Worm (Caenorhabditis elegans) whole organism, L2 larva: ENCODE results near the gene cpt-1.

Experiments
- C34F6.9 ChIP-seq: fragments of 150-350 bp; optimal IDR thresholded peaks from 2 replicates; lab custom pipeline; 2014; ENCODE audit warnings: missing biosample characterization, missing genetic modification characterization
- F13H6.1 ChIP-seq: sonication (generic microtip); optimal IDR thresholded peaks from 2 replicates; lab custom pipeline; 2016; ENCODE audit warnings: missing genetic modification characterization, missing compliant biosample characterization
- R02D3.7 ChIP-seq: fragments of 150-350 bp; optimal IDR thresholded peaks from 2 replicates; lab custom pipeline; 2014; ENCODE audit warnings: missing biosample characterization, missing genetic modification characterization
- ZK546.5 ChIP-seq: sonication (generic microtip); optimal IDR thresholded peaks from 2 replicates; lab custom pipeline; 2017; ENCODE audit warnings: missing biosample characterization, missing genetic modification characterization
- aly-2 ChIP-seq: fragments of 150-350 bp; optimal IDR thresholded peaks from 2 replicates; lab custom pipeline; 2014; ENCODE audit warnings: missing biosample characterization, missing genetic modification characterization
- blmp-1 ChIP-seq: sonication (generic microtip); optimal IDR thresholded peaks from 2 replicates; lab custom pipeline; 2017; ENCODE audit warnings: missing genetic modification characterization, mild to moderate bottlenecking, missing compliant biosample characterization, antibody characterized with exemption, moderate library complexity; ENCODE audit not compliant: insufficient read depth
- ceh-16 ChIP-seq: fragments of 150-350 bp; optimal IDR thresholded peaks from 2 replicates; lab custom pipeline; 2014; ENCODE audit warnings: missing biosample characterization, missing genetic modification characterization
- ceh-82 ChIP-seq: fragments of 150-350 bp; optimal IDR thresholded peaks from 2 replicates; lab custom pipeline; 2014; ENCODE audit warnings: missing biosample characterization, missing genetic modification characterization
- crh-2 ChIP-seq: sonication (generic microtip); optimal IDR thresholded peaks from 2 replicates; lab custom pipeline; 2017; ENCODE audit warnings: missing biosample characterization, missing genetic modification characterization
- egl-27 ChIP-seq: sonication (generic microtip); optimal IDR thresholded peaks from 3 replicates; lab custom pipeline; 2017; ENCODE audit warnings: missing biosample characterization, missing genetic modification reagents, missing genetic modification characterization
- elt-1 ChIP-seq: fragments of 150-350 bp; optimal IDR thresholded peaks from 2 replicates; lab custom pipeline; 2014; ENCODE audit warnings: missing biosample characterization, missing genetic modification characterization
- elt-3 ChIP-seq: sonication (generic microtip); optimal IDR thresholded peaks from 2 replicates; lab custom pipeline; 2017; ENCODE audit warnings: missing biosample characterization, missing genetic modification characterization
- gmeb-1 ChIP-seq: fragments of 150-350 bp; optimal IDR thresholded peaks from 2 replicates; lab custom pipeline; 2014; ENCODE audit warnings: missing biosample characterization, missing genetic modification characterization
- lin-11 ChIP-seq: fragments of 150-350 bp; sonication (generic microtip); optimal IDR thresholded peaks from 2 replicates; lab custom pipeline; 2014; ENCODE audit warnings: missing biosample characterization, missing genetic modification characterization, inconsistent platforms, mixed read lengths
- lin-13 ChIP-seq: fragments of 150-350 bp; optimal IDR thresholded peaks from 2 replicates; lab custom pipeline; 2014; ENCODE audit warnings: missing biosample characterization, missing genetic modification reagents, missing genetic modification characterization
- lsy-2 ChIP-seq, 2 experiments: fragments of 150-350 bp in 1 of 2; sonication (generic microtip) in 1 of 2; optimal IDR thresholded peaks; 2 replicates each; lab custom pipeline; 2014 to 2017; ENCODE audit warnings: missing biosample characterization in 2 of 2, missing genetic modification characterization in 2 of 2
- mdl-1 ChIP-seq, 2 experiments: fragments of 150-350 bp in 1 of 2; sonication (generic microtip) in 1 of 2; optimal IDR thresholded peaks; 2 replicates each; lab custom pipeline; 2017; ENCODE audit warnings: missing biosample characterization in 2 of 2, missing genetic modification characterization in 2 of 2
- nhr-10 ChIP-seq: sonication (generic microtip); optimal IDR thresholded peaks from 2 replicates; lab custom pipeline; 2017; ENCODE audit warnings: missing biosample characterization, missing genetic modification characterization
- nhr-11 ChIP-seq: fragments of 150-350 bp; optimal IDR thresholded peaks from 2 replicates; lab custom pipeline; 2014; ENCODE audit warnings: missing biosample characterization, missing genetic modification characterization
- nhr-12 ChIP-seq: fragments of 150-350 bp; optimal IDR thresholded peaks from 2 replicates; lab custom pipeline; 2014; ENCODE audit warnings: missing biosample characterization, missing genetic modification characterization
- nhr-129 ChIP-seq: fragments of 150-350 bp; optimal IDR thresholded peaks from 2 replicates; lab custom pipeline; 2014; ENCODE audit warnings: missing biosample characterization, missing genetic modification characterization
- nhr-21 ChIP-seq: fragments of 150-350 bp; optimal IDR thresholded peaks from 2 replicates; lab custom pipeline; 2014; ENCODE audit warnings: missing biosample characterization, missing genetic modification characterization
- nhr-23 ChIP-seq: fragments of 150-350 bp; optimal IDR thresholded peaks from 2 replicates; lab custom pipeline; 2014; ENCODE audit warnings: missing biosample characterization, missing genetic modification reagents, missing genetic modification characterization
- nhr-237 ChIP-seq: fragments of 150-350 bp; optimal IDR thresholded peaks from 2 replicates; lab custom pipeline; 2014; ENCODE audit warnings: missing biosample characterization, missing genetic modification characterization
- nhr-25 ChIP-seq: fragments of 150-350 bp; sonication (generic microtip); optimal IDR thresholded peaks from 3 replicates; lab custom pipeline; 2014; ENCODE audit warnings: missing biosample characterization, missing genetic modification characterization
- nhr-6 ChIP-seq: fragments of 150-350 bp; optimal IDR thresholded peaks from 2 replicates; lab custom pipeline; 2014; ENCODE audit warnings: missing biosample characterization, missing genetic modification characterization
- peb-1 ChIP-seq: fragments of 150-350 bp; optimal IDR thresholded peaks from 2 replicates; lab custom pipeline; 2014; ENCODE audit warnings: missing biosample characterization, missing genetic modification characterization
- skn-1 ChIP-seq: sonication (generic microtip); optimal IDR thresholded peaks from 2 replicates; lab custom pipeline; 2017; ENCODE audit warnings: missing biosample characterization, missing genetic modification characterization
- sma-9 ChIP-seq, 2 experiments: fragments of 150-350 bp in 1 of 2; sonication (generic microtip) in 1 of 2; optimal IDR thresholded peaks; 2 replicates each; lab custom pipeline; 2014 to 2016; ENCODE audit warnings: missing genetic modification characterization in 2 of 2, mild to moderate bottlenecking in 1 of 2, missing biosample characterization in 1 of 2, missing compliant biosample characterization in 1 of 2, missing genetic modification reagents in 1 of 2, moderate library complexity in 1 of 2
- unc-39 ChIP-seq: fragments of 150-350 bp; optimal IDR thresholded peaks from 2 replicates; lab custom pipeline; 2014; ENCODE audit warnings: missing biosample characterization, missing genetic modification characterization
- unc-55 ChIP-seq: fragments of 150-350 bp; sonication (generic microtip); optimal IDR thresholded peaks from 3 replicates; lab custom pipeline; 2014; ENCODE audit warnings: missing biosample characterization, missing genetic modification reagents, missing genetic modification characterization
- zag-1 ChIP-seq: fragments of 150-350 bp; optimal IDR thresholded peaks from 2 replicates; lab custom pipeline; 2014; ENCODE audit warnings: missing biosample characterization, missing genetic modification characterization
- ztf-1 ChIP-seq: fragments of 200-800 bp; sonication (Bioruptor generic); conservative IDR thresholded peaks from 2 replicates; pipeline ENCODE4 v1.3.6; 2022; ENCODE audit warnings: missing genetic modification characterization, missing compliant biosample characterization
- ztf-11 ChIP-seq: sonication (generic microtip); optimal IDR thresholded peaks from 2 replicates; lab custom pipeline; 2017; ENCODE audit warnings: missing biosample characterization, missing genetic modification characterization
- ztf-4 ChIP-seq: fragments of 150-350 bp; optimal IDR thresholded peaks from 2 replicates; lab custom pipeline; 2014; ENCODE audit warnings: missing biosample characterization, missing genetic modification characterization

Gene cpt-1

DNA sequence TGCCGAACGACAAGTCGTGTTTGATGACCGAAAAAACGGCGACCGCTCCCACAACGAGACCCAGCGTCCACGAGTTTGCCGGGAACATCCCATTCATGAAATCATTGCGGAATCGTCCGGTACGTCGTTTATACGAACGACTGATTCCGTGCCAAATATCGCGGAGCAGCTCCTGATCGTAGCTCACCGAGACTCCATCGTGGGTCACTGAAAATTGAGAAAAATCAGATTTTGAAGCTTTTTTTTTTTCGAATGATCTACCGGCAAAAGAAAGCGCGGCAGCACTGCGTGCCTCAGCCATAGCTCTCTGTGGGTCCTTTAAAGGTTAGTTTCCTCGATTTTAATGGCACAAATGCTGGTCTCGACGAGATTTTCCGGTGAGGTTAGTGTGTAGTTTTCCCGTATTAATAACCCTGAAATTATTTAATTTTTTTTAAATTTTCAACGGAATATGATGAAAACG lies at the start of gene cpt-1:
Gene cpt-1 (minus strand): TSS at position 413 of the 463 bp plus-strand sequence.
- no peak for TF ChIP-seq ZK546.5 (tag; lab: Kevin White, UChicago)
- TF ChIP-seq ceh-16 (tag; lab: Kevin White, UChicago), result no peak
- no peak for TF ChIP-seq egl-27
- no peak for TF ChIP-seq mdl-1 (tag; optimal IDR thresholded peaks at IDR 0.05; lab: Kevin White, UChicago)
- TF ChIP-seq, all 48 proteins: peak for 0

DNA sequence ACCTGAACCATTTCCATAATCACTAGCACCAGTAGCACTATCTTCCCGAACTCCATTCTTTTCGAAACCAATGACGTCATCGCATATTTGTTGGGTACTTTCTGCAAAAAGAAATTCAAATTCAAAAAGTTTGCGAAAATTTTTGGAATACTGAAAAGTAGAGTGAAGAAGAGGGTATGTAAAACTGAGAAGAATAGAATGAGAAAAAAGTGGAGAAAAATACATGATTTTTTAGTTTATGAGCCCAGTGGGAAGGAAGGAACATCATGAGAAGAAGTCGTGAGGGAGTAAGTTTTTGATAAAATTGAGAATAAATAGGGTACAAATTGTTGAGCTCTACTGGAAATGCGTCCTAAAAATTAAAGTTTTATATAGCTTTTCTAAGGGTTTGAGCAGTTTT lies 43.8 kb upstream of the cpt-1 start, which contains the start of gene lgc-35:
Gene lgc-35 (minus strand): TSS at position 101 of the 400 bp plus-strand sequence.
- TF ChIP-seq elt-1 (tag; lab: Kevin White, UChicago), result no peak
- TF ChIP-seq nhr-11 (tag; lab: Kevin White, UChicago), result no peak
- TF ChIP-seq F13H6.1, result no peak
- no peak for TF ChIP-seq nhr-129 (tag; lab: Kevin White, UChicago)
- TF ChIP-seq unc-39 (tag; lab: Kevin White, UChicago), result no peak
- TF ChIP-seq R02D3.7 (tag; lab: Kevin White, UChicago), result no peak
- TF ChIP-seq ZK546.5 (tag; lab: Kevin White, UChicago), result no peak
- no peak for TF ChIP-seq ztf-11
- TF ChIP-seq nhr-6 (tag; lab: Kevin White, UChicago), result no peak
- no peak for TF ChIP-seq nhr-21 (tag; lab: Kevin White, UChicago)
- TF ChIP-seq C34F6.9 (tag; lab: Kevin White, UChicago), result no peak
- no peak for TF ChIP-seq ztf-1 (GFP tag; lab: Robert Waterston, UW)
- no peak for TF ChIP-seq sma-9 (GFP tag; optimal IDR thresholded peaks at IDR 0.05; lab: Kevin White, UChicago)
- no peak for TF ChIP-seq sma-9 (tag; optimal IDR thresholded peaks at IDR 0.05; lab: Kevin White, UChicago)
- no peak for TF ChIP-seq gmeb-1 (tag; lab: Kevin White, UChicago)
- no peak for TF ChIP-seq lin-11
- no peak for TF ChIP-seq ceh-82 (tag; lab: Kevin White, UChicago)

DNA sequence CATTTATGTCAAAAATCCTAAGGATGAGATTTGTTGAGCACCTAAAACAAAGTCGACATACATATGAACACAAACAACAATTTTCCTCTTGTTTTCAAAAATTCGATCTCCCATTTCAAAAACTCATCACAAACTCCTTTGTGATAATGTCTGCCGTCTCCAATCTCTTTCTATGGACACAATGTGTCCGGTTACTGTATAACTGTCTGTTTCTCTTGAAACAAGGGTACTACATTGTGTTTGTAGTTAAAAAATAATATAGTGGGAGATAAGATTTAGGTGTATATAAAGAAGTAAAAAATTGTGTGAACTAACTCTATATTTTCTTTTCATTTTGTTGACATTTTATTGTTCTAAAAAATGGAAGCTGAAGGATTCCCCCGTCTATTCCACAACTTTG lies 34.1 kb upstream of the cpt-1 start, which contains the start of gene bcmo-1:
Gene bcmo-1 (plus strand): TSS at position 330 of the 400 bp plus-strand sequence.
- no peak for TF ChIP-seq nhr-23
- TF ChIP-seq lsy-2 (tag; optimal IDR thresholded peaks at IDR 0.05; lab: Kevin White, UChicago), result no peak
- TF ChIP-seq ztf-4, result no peak

DNA sequence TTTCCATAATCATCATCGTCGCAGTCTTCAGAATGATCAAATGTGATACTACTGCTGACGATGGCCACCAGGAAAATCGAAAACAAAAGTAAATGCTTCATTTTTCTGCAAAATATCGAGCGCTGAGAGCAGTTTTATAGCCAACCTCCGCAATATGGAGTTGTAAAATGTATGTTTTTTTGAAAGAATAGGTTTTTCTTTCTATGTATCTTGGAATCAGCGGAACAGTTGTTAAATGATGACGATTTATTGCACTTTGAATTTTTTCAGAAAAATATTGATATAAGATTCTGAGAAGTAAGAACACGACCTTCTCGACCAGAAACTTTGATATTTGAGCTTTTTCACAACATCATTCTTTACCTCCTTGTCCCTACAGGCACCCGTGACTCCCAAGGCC lies 32.6 kb upstream of the cpt-1 start, which contains the start of gene Y46G5A.23:
Gene Y46G5A.23 (minus strand): TSS at position 101 of the 400 bp plus-strand sequence.
- no peak for TF ChIP-seq sma-9 (GFP tag; optimal IDR thresholded peaks at IDR 0.05; lab: Kevin White, UChicago)
- TF ChIP-seq sma-9 (tag; optimal IDR thresholded peaks at IDR 0.05; lab: Kevin White, UChicago), result no peak
- TF ChIP-seq skn-1, result no peak
- TF ChIP-seq ceh-82 (tag; lab: Kevin White, UChicago), result no peak
- no peak for TF ChIP-seq nhr-237 (tag; lab: Kevin White, UChicago)
- TF ChIP-seq nhr-25 (tag; lab: Kevin White, UChicago), result no peak
- TF ChIP-seq ztf-4, result no peak
- no peak for TF ChIP-seq blmp-1 (tag; lab: Kevin White, UChicago)
- TF ChIP-seq mdl-1 (tag; optimal IDR thresholded peaks at IDR 0.05; lab: Kevin White, UChicago), result no peak
- no peak for TF ChIP-seq R02D3.7 (tag; lab: Kevin White, UChicago)
- TF ChIP-seq nhr-23, result no peak
- TF ChIP-seq elt-1 (tag; lab: Kevin White, UChicago), result no peak
- no peak for TF ChIP-seq elt-3 (tag; lab: Kevin White, UChicago)
- TF ChIP-seq unc-55 (GFP tag; lab: Kevin White, UChicago), result no peak

DNA sequence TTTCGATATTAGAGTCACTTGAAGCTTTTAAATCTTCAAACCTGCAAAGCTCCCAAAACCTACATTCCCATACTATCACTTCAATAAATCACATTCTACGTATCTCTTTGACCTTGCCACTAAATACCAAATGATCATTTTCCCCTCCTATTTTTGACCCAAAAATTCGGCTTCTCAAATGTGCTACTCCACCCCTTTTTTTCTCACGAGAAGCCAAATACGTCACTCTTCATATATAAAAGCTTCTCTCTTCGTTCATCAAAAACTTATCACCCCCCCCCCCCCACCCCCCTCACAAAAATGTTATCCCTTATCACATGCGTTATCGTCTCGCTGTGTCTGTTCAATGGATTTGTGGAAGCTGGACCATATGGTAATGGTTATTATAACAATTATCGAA lies 30.5 kb upstream of the cpt-1 start, which contains the start of gene Y46G5A.38:
Gene Y46G5A.38 (plus strand): TSS at position 301 of the 400 bp plus-strand sequence.
- TF ChIP-seq aly-2 (tag; lab: Kevin White, UChicago), result no peak
- no peak for TF ChIP-seq R02D3.7 (tag; lab: Kevin White, UChicago)
- no peak for TF ChIP-seq elt-1 (tag; lab: Kevin White, UChicago)
- TF ChIP-seq nhr-12 (tag; lab: Kevin White, UChicago), result no peak
- TF ChIP-seq nhr-25 (tag; lab: Kevin White, UChicago), result no peak
- no peak for TF ChIP-seq ztf-11
- no peak for TF ChIP-seq nhr-10 (tag; lab: Kevin White, UChicago)
- TF ChIP-seq nhr-11 (tag; lab: Kevin White, UChicago), result no peak
- TF ChIP-seq skn-1, result no peak
- TF ChIP-seq nhr-129 (tag; lab: Kevin White, UChicago), result no peak
- TF ChIP-seq crh-2 (tag; lab: Kevin White, UChicago), result no peak
- TF ChIP-seq ztf-1 (GFP tag; lab: Robert Waterston, UW), result no peak
- no peak for TF ChIP-seq lin-13
- TF ChIP-seq peb-1, result no peak
- TF ChIP-seq gmeb-1 (tag; lab: Kevin White, UChicago), result no peak
- TF ChIP-seq blmp-1 (tag; lab: Kevin White, UChicago), result no peak
- no peak for TF ChIP-seq nhr-6 (tag; lab: Kevin White, UChicago)
- TF ChIP-seq C34F6.9 (tag; lab: Kevin White, UChicago), result no peak
- TF ChIP-seq lin-11, result no peak
- TF ChIP-seq zag-1 (tag; lab: Kevin White, UChicago), result no peak
